Fruit fly (Drosophila melanogaster): ENCODE measurements around the gene CG18473.

DNA sequence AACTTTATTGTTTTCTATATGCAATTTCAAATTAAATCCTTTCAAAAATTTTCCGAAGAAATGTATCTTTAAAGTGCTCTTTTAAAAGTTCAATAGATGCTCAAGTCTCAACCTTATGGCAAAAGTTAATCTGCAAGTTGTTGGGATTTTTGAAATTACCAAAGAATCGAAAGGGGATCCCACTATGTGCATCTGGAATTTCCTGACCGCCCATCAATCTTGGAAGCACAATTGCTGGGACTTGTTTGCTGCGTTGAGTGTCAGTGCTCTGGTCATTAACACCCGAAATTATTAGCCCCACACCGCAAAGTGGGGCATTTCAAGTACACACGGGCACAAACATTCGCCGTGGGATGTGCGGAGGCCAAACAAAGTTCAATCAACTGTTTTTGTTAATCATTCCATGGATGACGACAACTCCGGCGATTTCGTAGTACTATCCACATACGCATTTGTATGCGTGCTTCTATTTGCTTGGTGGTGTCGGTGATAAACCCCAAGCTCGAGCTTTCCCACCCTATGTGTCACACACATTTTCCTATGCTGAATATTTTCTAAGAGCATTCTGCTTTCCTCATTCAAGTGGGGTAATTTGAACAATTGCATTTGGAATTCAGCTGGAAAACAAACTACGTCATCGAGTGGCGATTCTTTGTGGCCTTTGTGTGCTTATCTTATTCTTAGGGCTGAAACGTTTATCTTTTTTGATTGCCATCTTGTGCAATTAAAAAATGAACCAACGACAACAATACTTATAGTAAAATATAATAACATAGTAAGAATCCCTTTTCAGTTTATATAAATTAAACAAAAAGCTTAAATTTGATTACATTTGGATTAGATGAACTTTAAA, 25.5 kb upstream of the CG18473 start:
- TF ChIP-seq CG8478 (optimal IDR thresholded peaks at IDR 0.05) = no peak
- TF ChIP-seq CTCF (optimal IDR thresholded peaks at IDR 0.05) = no peak

Measured in S2 (cell line).